Worm (Caenorhabditis elegans) whole organism, L4/young adult: ENCODE results near the gene unc-93.

Experiments used
- W03F9.2 ChIP-seq: fragments of 150-350 bp; optimal IDR thresholded peaks from 2 replicates; lab custom pipeline; 2014; ENCODE audit warnings: missing biosample characterization, missing genetic modification characterization
- dao-5 ChIP-seq: sonication (generic microtip); optimal IDR thresholded peaks from 2 replicates; lab custom pipeline; 2016; ENCODE audit warnings: missing genotype, missing genetic modification characterization, moderate library complexity, missing compliant biosample characterization

DNA sequence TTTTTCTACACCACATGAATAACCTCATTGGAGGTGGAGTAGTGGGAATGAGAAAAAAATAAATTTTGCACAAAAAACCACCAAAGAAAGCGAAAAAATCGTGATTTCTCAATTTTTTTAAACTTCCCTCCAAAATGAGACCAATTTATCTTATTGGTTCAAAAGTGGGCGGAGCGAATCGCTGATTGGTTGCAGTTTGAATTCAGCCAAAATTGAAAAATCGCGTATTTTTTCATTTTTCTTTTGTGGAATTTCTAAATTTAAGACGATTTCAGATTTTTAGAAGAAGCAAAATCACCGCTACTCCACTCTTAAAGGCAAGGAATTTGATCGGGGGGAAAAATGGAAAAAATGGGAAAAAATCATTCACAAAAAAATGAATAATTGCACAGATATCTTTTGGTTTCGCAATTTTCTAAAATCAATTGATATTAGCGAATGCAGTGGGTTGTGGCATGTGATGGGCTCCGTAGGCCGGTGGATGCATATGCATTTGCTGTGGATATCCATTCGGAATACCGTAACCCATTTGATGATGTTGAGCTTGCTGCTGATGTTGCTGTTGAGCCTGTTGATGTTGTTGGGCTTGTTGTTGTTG, 31.2 kb upstream of the unc-93 start:
- TF ChIP-seq W03F9.2 (tag; lab: Kevin White, UChicago): no peak
- no peak for TF ChIP-seq dao-5 (tag; lab: Kevin White, UChicago)
